Worm (Caenorhabditis elegans): Measurements from ENCODE around the gene C25F6.6.

ce11 chrX:5433912-5434311 is 16.7 kb downstream of the C25F6.6 start:
- no peak for TF ChIP-seq lin-1 (GFP tag; IDR thresholded peaks at IDR 0.05)
- no peak for TF ChIP-seq nhr-42 (GFP tag; IDR thresholded peaks at IDR 0.05)
- no peak for TF ChIP-seq ztf-11 (tag; optimal IDR thresholded peaks at IDR 0.05)
- no peak for TF ChIP-seq ZK546.5 (tag; optimal IDR thresholded peaks at IDR 0.05)
- no peak for TF ChIP-seq set-16 (GFP tag; IDR thresholded peaks at IDR 0.05)
- TF ChIP-seq lsy-2 (tag; optimal IDR thresholded peaks at IDR 0.05): no peak
- no peak for TF ChIP-seq dmd-8 (GFP tag; IDR thresholded peaks at IDR 0.05)
- TF ChIP-seq mdl-1 (tag; optimal IDR thresholded peaks at IDR 0.05): no peak
- no peak for TF ChIP-seq pqm-1 (tag; optimal IDR thresholded peaks at IDR 0.05)
- TF ChIP-seq daf-19 (GFP tag; conservative IDR thresholded peaks at IDR 0.05): no peak

All from whole organism, L4 larva.